Fruit fly (Drosophila melanogaster) whole organism, embryonic: ENCODE measurements around the gene Ssadh.

Experiments
- CG12104 ChIP-seq: fragments of 200-800 bp; sonication (Bioruptor generic); optimal IDR thresholded peaks from 3 replicates; lab custom pipeline; 2016; ENCODE audit warnings: missing biosample characterization, missing genetic modification characterization
- CG12299 ChIP-seq: fragments of 200-800 bp; sonication (Bioruptor generic); optimal IDR thresholded peaks from 2 replicates; lab custom pipeline; 2018; ENCODE audit warnings: missing biosample characterization, mild to moderate bottlenecking, missing genetic modification characterization
- CG12744 ChIP-seq: fragments of 200-800 bp; sonication (Bioruptor generic); optimal IDR thresholded peaks from 2 replicates; lab custom pipeline; 2016; ENCODE audit warnings: missing biosample characterization, missing genetic modification characterization
- CG14441 ChIP-seq: fragments of 200-800 bp; sonication (Bioruptor generic); IDR thresholded peaks from 2 replicates; pipeline ENCODE4 v1.3.6; 2022; ENCODE audit warnings: missing biosample characterization, missing genetic modification characterization
- CG15011 ChIP-seq: fragments of 200-800 bp; sonication (Bioruptor generic); optimal IDR thresholded peaks from 3 replicates; lab custom pipeline; 2018; ENCODE audit warnings: missing biosample characterization, mild to moderate bottlenecking, missing genetic modification characterization
- CG1529 ChIP-seq: fragments of 200-800 bp; sonication (Bioruptor generic); optimal IDR thresholded peaks from 3 replicates; lab custom pipeline; 2018; ENCODE audit warnings: missing biosample characterization, missing genetic modification characterization
- CG15514 ChIP-seq: fragments of 200-800 bp; sonication (Bioruptor generic); optimal IDR thresholded peaks from 3 replicates; lab custom pipeline; 2017; ENCODE audit warnings: missing biosample characterization, missing genetic modification characterization, mild to moderate bottlenecking, moderate library complexity, missing genetic modification reagents
- CG1602 ChIP-seq: fragments of 200-800 bp; sonication (Bioruptor generic); optimal IDR thresholded peaks from 3 replicates; lab custom pipeline; 2016; ENCODE audit warnings: missing biosample characterization, missing genetic modification characterization
- CG16815 ChIP-seq: fragments of 200-800 bp; sonication (Bioruptor generic); optimal IDR thresholded peaks from 3 replicates; lab custom pipeline; 2017; ENCODE audit warnings: missing biosample characterization, mild to moderate bottlenecking, missing genetic modification characterization
- CG1792 ChIP-seq: fragments of 200-800 bp; sonication (Bioruptor generic); optimal IDR thresholded peaks from 2 replicates; lab custom pipeline; 2016; ENCODE audit warnings: missing biosample characterization, missing genetic modification characterization
- CG18599 ChIP-seq: fragments of 200-800 bp; sonication (Bioruptor generic); optimal IDR thresholded peaks from 3 replicates; lab custom pipeline; 2017; ENCODE audit warnings: missing biosample characterization, missing genetic modification characterization, mild to moderate bottlenecking, moderate library complexity, missing genetic modification reagents
- CG2116 ChIP-seq: fragments of 200-800 bp; sonication (Bioruptor generic); optimal IDR thresholded peaks from 3 replicates; lab custom pipeline; 2018; ENCODE audit warnings: missing biosample characterization, mild to moderate bottlenecking, missing genetic modification characterization
- CG3163 ChIP-seq: fragments of 200-800 bp; sonication (Bioruptor generic); optimal IDR thresholded peaks from 3 replicates; lab custom pipeline; 2016; ENCODE audit warnings: missing biosample characterization, missing genetic modification characterization
- CG4617 ChIP-seq: fragments of 200-800 bp; sonication (Bioruptor generic); optimal IDR thresholded peaks from 3 replicates; lab custom pipeline; 2016; ENCODE audit warnings: missing biosample characterization, missing genetic modification characterization, borderline replicate concordance
- CG4707 ChIP-seq: fragments of 200-800 bp; sonication (Bioruptor generic); optimal IDR thresholded peaks from 2 replicates; lab custom pipeline; 2018; ENCODE audit warnings: missing biosample characterization, mild to moderate bottlenecking, missing genetic modification characterization, moderate library complexity
- CG5245 ChIP-seq: fragments of 200-800 bp; sonication (Bioruptor generic); optimal IDR thresholded peaks from 3 replicates; lab custom pipeline; 2016; ENCODE audit warnings: missing biosample characterization, missing genetic modification characterization
- CG6272 ChIP-seq: fragments of 200-800 bp; sonication (Bioruptor generic); IDR thresholded peaks from 2 replicates; pipeline ENCODE4 v1.3.6; 2022; ENCODE audit warnings: missing biosample characterization, missing genetic modification characterization
- CG6765 ChIP-seq: fragments of 200-800 bp; sonication (Bioruptor generic); optimal IDR thresholded peaks from 3 replicates; lab custom pipeline; 2017; ENCODE audit warnings: missing biosample characterization, mild to moderate bottlenecking, missing genetic modification characterization
- CG8089 ChIP-seq: fragments of 200-800 bp; sonication (Bioruptor generic); optimal IDR thresholded peaks from 3 replicates; lab custom pipeline; 2016; ENCODE audit warnings: missing biosample characterization, missing genetic modification characterization
- CG8478 ChIP-seq: fragments of >200 bp; optimal IDR thresholded peaks from 2 replicates; lab custom pipeline; 2018
- CrebB ChIP-seq: fragments of 200-800 bp; sonication (Bioruptor generic); optimal IDR thresholded peaks from 3 replicates; lab custom pipeline; 2018; ENCODE audit warnings: missing biosample characterization, mild to moderate bottlenecking, missing genetic modification characterization
- D19B ChIP-seq: fragments of 200-800 bp; sonication (Bioruptor generic); optimal IDR thresholded peaks from 2 replicates; lab custom pipeline; 2017; ENCODE audit warnings: missing biosample characterization, mild to moderate bottlenecking, missing genetic modification characterization
- Dfd ChIP-seq, 2 experiments: fragments of >200 bp; optimal IDR thresholded peaks; 2 replicates each; lab custom pipeline; 2017; ENCODE audit warnings: missing biosample characterization in 2 of 2, missing genetic modification characterization in 2 of 2
- Dp ChIP-seq: fragments of 200-800 bp; sonication (Bioruptor generic); optimal IDR thresholded peaks from 2 replicates; lab custom pipeline; 2018; ENCODE audit warnings: missing biosample characterization, mild to moderate bottlenecking, missing genetic modification characterization, moderate library complexity
- Fer1 ChIP-seq: fragments of 200-800 bp; sonication (Bioruptor generic); optimal IDR thresholded peaks from 2 replicates; lab custom pipeline; 2017; ENCODE audit warnings: missing biosample characterization, mild to moderate bottlenecking, missing genetic modification characterization
- HLHmδ ChIP-seq: fragments of 200-800 bp; sonication (Bioruptor generic); optimal IDR thresholded peaks from 2 replicates; lab custom pipeline; 2018; ENCODE audit warnings: missing biosample characterization, mild to moderate bottlenecking, missing genetic modification characterization, moderate library complexity
- HmgZ ChIP-seq: fragments of 200-800 bp; sonication (Bioruptor generic); optimal IDR thresholded peaks from 2 replicates; lab custom pipeline; 2018; ENCODE audit warnings: missing biosample characterization, mild to moderate bottlenecking, missing genetic modification characterization
- Hr3 ChIP-seq: fragments of 200-800 bp; sonication (Bioruptor generic); optimal IDR thresholded peaks from 3 replicates; lab custom pipeline; 2016; ENCODE audit warnings: missing biosample characterization, missing genetic modification characterization
- MESR4 ChIP-seq: fragments of 200-800 bp; sonication (Bioruptor generic); optimal IDR thresholded peaks from 2 replicates; lab custom pipeline; 2018; ENCODE audit warnings: missing biosample characterization, mild to moderate bottlenecking, missing genetic modification characterization, moderate library complexity
- Mad ChIP-seq: fragments of 200-800 bp; sonication (Bioruptor generic); optimal IDR thresholded peaks from 2 replicates; lab custom pipeline; 2016; ENCODE audit warnings: missing biosample characterization, missing genetic modification characterization
- Nf-YA ChIP-seq: fragments of 200-800 bp; sonication (Bioruptor generic); IDR thresholded peaks from 2 replicates; pipeline ENCODE4 v1.3.6; 2022; ENCODE audit warnings: missing biosample characterization, missing genetic modification characterization
- Pdp1 ChIP-seq, 2 experiments: fragments of 200-800 bp; sonication (Bioruptor generic); optimal IDR thresholded peaks; 3 replicates each; lab custom pipeline; 2016; ENCODE audit warnings: missing biosample characterization in 2 of 2, missing genetic modification characterization in 2 of 2, mild to moderate bottlenecking in 1 of 2, moderate library complexity in 1 of 2
- Rfx ChIP-seq: fragments of 200-800 bp; sonication (Bioruptor generic); IDR thresholded peaks from 2 replicates; pipeline ENCODE4 v1.3.6; 2022; ENCODE audit warnings: missing biosample characterization, missing genetic modification characterization
- Rx ChIP-seq: fragments of 200-800 bp; sonication (Bioruptor generic); IDR thresholded peaks from 2 replicates; pipeline ENCODE4 v1.3.6; 2022; ENCODE audit warnings: missing biosample characterization, missing genetic modification characterization
- Trl ChIP-seq, 3 experiments: fragments of >200 bp in 2 of 3; fragments of 200-800 bp in 1 of 3; sonication (Bioruptor generic) in 1 of 3; optimal IDR thresholded peaks; 2 replicates in 1 of 3; 3 replicates in 2 of 3; lab custom pipeline; 2016 to 2017; ENCODE audit warnings: missing biosample characterization in 1 of 3, missing genetic modification characterization in 1 of 3
- aop ChIP-seq: fragments of 200-800 bp; sonication (Bioruptor generic); IDR thresholded peaks from 2 replicates; pipeline ENCODE4 v1.3.6; 2022; ENCODE audit warnings: missing biosample characterization, missing genetic modification characterization
- bigmax ChIP-seq: fragments of 200-800 bp; sonication (Bioruptor generic); optimal IDR thresholded peaks from 2 replicates; lab custom pipeline; 2018; ENCODE audit warnings: missing biosample characterization, mild to moderate bottlenecking, missing genetic modification characterization
- chn ChIP-seq: fragments of 200-800 bp; sonication (Bioruptor generic); optimal IDR thresholded peaks from 2 replicates; lab custom pipeline; 2016; ENCODE audit warnings: missing biosample characterization, missing genetic modification characterization
- dimm ChIP-seq: fragments of 200-800 bp; sonication (Bioruptor generic); IDR thresholded peaks from 2 replicates; pipeline ENCODE4 v1.3.6; 2022; ENCODE audit warnings: missing biosample characterization, missing genetic modification characterization
- eve ChIP-seq, 2 experiments: fragments of >200 bp; optimal IDR thresholded peaks; 2 replicates each; lab custom pipeline; 2017; ENCODE audit warnings: missing biosample characterization in 2 of 2, missing genetic modification characterization in 2 of 2
- ken ChIP-seq: fragments of 200-800 bp; sonication (Bioruptor generic); IDR thresholded peaks from 3 replicates; pipeline ENCODE4 v1.3.6; 2022; ENCODE audit warnings: missing biosample characterization, missing genetic modification characterization
- lola ChIP-seq, 3 experiments: fragments of >200 bp in 2 of 3; fragments of 200-800 bp in 1 of 3; sonication (Bioruptor generic) in 1 of 3; optimal IDR thresholded peaks; 2 replicates each; lab custom pipeline; 2017 to 2019; ENCODE audit warnings: missing biosample characterization in 3 of 3, missing genetic modification characterization in 3 of 3, mild to moderate bottlenecking in 1 of 3, moderate library complexity in 1 of 3
- onecut ChIP-seq: fragments of 200-800 bp; sonication (Bioruptor generic); IDR thresholded peaks from 2 replicates; pipeline ENCODE4 v1.3.6; 2022; ENCODE audit warnings: missing biosample characterization, missing genetic modification characterization
- org-1 ChIP-seq: fragments of 200-800 bp; sonication (Bioruptor generic); optimal IDR thresholded peaks from 2 replicates; lab custom pipeline; 2017; ENCODE audit warnings: missing biosample characterization, missing genetic modification characterization
- ranshi ChIP-seq: fragments of 200-800 bp; sonication (Bioruptor generic); IDR thresholded peaks from 2 replicates; pipeline ENCODE4 v1.3.6; 2022; ENCODE audit warnings: missing biosample characterization, missing genetic modification characterization
- row ChIP-seq: fragments of 200-800 bp; sonication (Bioruptor generic); IDR thresholded peaks from 3 replicates; pipeline ENCODE4 v1.3.6; 2022; ENCODE audit warnings: missing biosample characterization, missing genetic modification characterization
- sd ChIP-seq: fragments of 200-800 bp; sonication (Bioruptor generic); optimal IDR thresholded peaks from 3 replicates; lab custom pipeline; 2018; ENCODE audit warnings: missing biosample characterization, mild to moderate bottlenecking, missing genetic modification characterization, moderate library complexity
- shn ChIP-seq: fragments of 200-800 bp; sonication (Bioruptor generic); optimal IDR thresholded peaks from 3 replicates; lab custom pipeline; 2016; ENCODE audit warnings: missing biosample characterization, missing genetic modification characterization
- toy ChIP-seq: fragments of 200-800 bp; sonication (Bioruptor generic); IDR thresholded peaks from 2 replicates; pipeline ENCODE4 v1.3.6; 2022; ENCODE audit warnings: missing biosample characterization, missing genetic modification characterization

The Ssadh gene

DNA sequence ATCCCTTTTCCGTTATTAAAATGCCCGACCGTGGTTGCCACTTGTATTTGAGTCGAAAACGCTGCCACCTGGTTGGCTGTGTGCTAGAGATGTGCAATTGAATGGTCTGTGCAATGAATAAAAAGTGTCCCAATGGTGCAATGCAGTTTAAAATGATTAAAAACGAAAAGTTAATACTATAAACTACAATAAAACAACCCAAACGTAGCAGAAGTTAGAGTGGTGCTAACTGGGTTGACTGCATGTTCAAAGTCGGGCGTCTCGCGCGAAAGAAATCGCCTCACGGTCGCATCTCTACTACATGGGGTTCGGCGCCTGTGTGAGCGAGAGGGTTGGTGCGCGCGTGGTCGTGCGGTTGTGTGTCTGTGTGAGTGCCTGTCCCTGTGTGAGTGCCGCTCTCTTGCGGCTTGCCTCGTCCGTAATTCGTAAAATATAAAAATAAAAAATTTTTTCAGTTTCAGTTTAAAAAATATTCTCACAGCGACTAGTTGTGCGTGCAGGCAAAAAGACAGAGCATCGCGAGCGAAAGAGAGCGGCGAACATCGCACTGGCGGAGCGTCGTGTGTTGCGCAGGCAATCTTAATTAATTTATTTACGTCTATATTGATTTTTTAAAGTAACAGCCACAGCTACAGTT lies 20.3 kb upstream of the Ssadh start (continued):
- TF ChIP-seq row (GFP tag; lab: Robert Waterston, UW) (peak; percentile 98), Dfd (GFP tag; optimal IDR thresholded peaks at IDR 0.05; lab: Kevin White, UChicago) (no peak), CG12299 (peak; percentile 86), Pdp1 (GFP tag; optimal IDR thresholded peaks at IDR 0.05; lab: Kevin White, UChicago) (peak; percentile 87 to 96), CG18599 (GFP tag; lab: Kevin White, UChicago) (peak; percentile 94), onecut (peak; percentile 91), CG2116 (GFP tag; lab: Kevin White, UChicago) (peak; percentile 89), toy (peak; percentile 73), CG1792 (GFP tag; lab: Kevin White, UChicago) (peak; percentile 93), CG6272 (GFP tag; lab: Robert Waterston, UW) (peak; percentile 93), sd (tag; lab: Kevin White, UChicago) (peak; percentile 77), CG5245 (GFP tag; lab: Kevin White, UChicago) (peak; percentile 81), HLHmδ (GFP tag; lab: Kevin White, UChicago) (peak; percentile 45), Fer1 (GFP tag; lab: Kevin White, UChicago) (peak; percentile 95), Nf-YA (peak; percentile 63; the same call in 1 of the 2 replicates), CG15514 (peak; percentile 92), CG16815 (GFP tag; lab: Kevin White, UChicago) (peak; percentile 93), Dp (GFP tag; lab: Kevin White, UChicago) (peak; percentile 92), CG3163 (GFP tag; lab: Kevin White, UChicago) (peak; percentile 86), CG1602 (GFP tag; lab: Kevin White, UChicago) (peak; percentile 92), HmgZ (peak; percentile 97), dimm (GFP tag; lab: Robert Waterston, UW) (peak; percentile 77), Rx (GFP tag; lab: Robert Waterston, UW) (peak; percentile 78), MESR4 (GFP tag; lab: Kevin White, UChicago) (peak; percentile 15), Mad (peak; percentile 92), Hr3 (GFP tag; lab: Kevin White, UChicago) (peak; percentile 94), CG1529 (GFP tag; lab: Kevin White, UChicago) (peak; percentile 68), CG14441 (GFP tag; lab: Robert Waterston, UW) (peak; percentile 88), org-1 (GFP tag; lab: Kevin White, UChicago) (peak; percentile 90), CG4707 (peak; percentile 62), D19B (GFP tag; lab: Kevin White, UChicago) (peak; percentile 81), Rfx (GFP tag; lab: Robert Waterston, UW) (peak; percentile 94), aop (GFP tag; lab: Robert Waterston, UW) (peak; percentile 55; the same call in 1 of the 2 replicates), CG12104 (peak; percentile 88), CG15011 (GFP tag; lab: Kevin White, UChicago) (peak; percentile 74), bigmax (GFP tag; lab: Kevin White, UChicago) (no peak), shn (GFP tag; lab: Kevin White, UChicago) (peak; percentile 98), eve (GFP tag; optimal IDR thresholded peaks at IDR 0.05; lab: Kevin White, UChicago) (peak in 1 of 2 experiments; percentile 85), CG8089 (GFP tag; lab: Kevin White, UChicago) (peak; percentile 94), CrebB (tag; lab: Kevin White, UChicago) (peak; percentile 91), ranshi (GFP tag; lab: Robert Waterston, UW) (peak; percentile 93), CG12744 (GFP tag; lab: Kevin White, UChicago) (peak; percentile 86), lola (GFP tag; optimal IDR thresholded peaks at IDR 0.05; lab: Kevin White, UChicago) (peak in 2 of 3 experiments; percentile 50 to 92), ken (peak; percentile 91), CG4617 (GFP tag; lab: Kevin White, UChicago) (peak; percentile 83), CG6765 (peak; percentile 81), chn (GFP tag; lab: Kevin White, UChicago) (peak; percentile 95), CG8478 (lab: Kevin White, UChicago) (peak; percentile 91), Trl (optimal IDR thresholded peaks at IDR 0.05; lab: Kevin White, UChicago) (peak; percentile 51 to 70), Trl (GFP tag; optimal IDR thresholded peaks at IDR 0.05; lab: Kevin White, UChicago) (peak; percentile 97)
